Fruit fly (Drosophila melanogaster) whole organism, embryonic: ENCODE measurements around the gene klar.

Experiments
- CG10321 ChIP-seq: fragments of 200-800 bp; sonication (Bioruptor generic); IDR thresholded peaks from 2 replicates; pipeline ENCODE4 v1.3.6; 2022; ENCODE audit warnings: missing biosample characterization, missing genetic modification characterization
- CG11695 ChIP-seq: fragments of 200-800 bp; sonication (Bioruptor generic); IDR thresholded peaks from 3 replicates; pipeline ENCODE4 v1.3.6; 2022; ENCODE audit warnings: missing biosample characterization, missing genetic modification characterization
- CG12659 ChIP-seq: fragments of 200-800 bp; sonication (Bioruptor generic); optimal IDR thresholded peaks from 3 replicates; lab custom pipeline; 2017; ENCODE audit warnings: mild to moderate bottlenecking, missing biosample characterization, missing genetic modification reagents, missing genetic modification characterization
- CG14965 ChIP-seq: fragments of 200-800 bp; sonication (Bioruptor generic); optimal IDR thresholded peaks from 2 replicates; lab custom pipeline; 2016; ENCODE audit warnings: missing biosample characterization, missing genetic modification characterization, borderline replicate concordance
- CG17186 ChIP-seq: fragments of 200-800 bp; sonication (Bioruptor generic); optimal IDR thresholded peaks from 3 replicates; lab custom pipeline; 2017; ENCODE audit warnings: missing biosample characterization, missing genetic modification reagents, missing genetic modification characterization
- CG17612 ChIP-seq: fragments of 200-800 bp; sonication (Bioruptor generic); IDR thresholded peaks from 2 replicates; pipeline ENCODE4 v1.3.6; 2022; ENCODE audit warnings: missing biosample characterization, missing genetic modification characterization
- CG1832 ChIP-seq: fragments of 200-800 bp; sonication (Bioruptor generic); optimal IDR thresholded peaks from 2 replicates; lab custom pipeline; 2017; ENCODE audit warnings: missing biosample characterization, mild to moderate bottlenecking, missing genetic modification characterization, inconsistent platforms
- CG18476 ChIP-seq: fragments of 200-800 bp; sonication (Bioruptor generic); optimal IDR thresholded peaks from 2 replicates; lab custom pipeline; 2016; ENCODE audit warnings: missing biosample characterization, mild to moderate bottlenecking, missing genetic modification characterization
- CG18764 ChIP-seq: fragments of 200-800 bp; sonication (Bioruptor generic); optimal IDR thresholded peaks from 3 replicates; lab custom pipeline; 2016; ENCODE audit warnings: missing biosample characterization, missing genetic modification characterization
- CG3847 ChIP-seq: fragments of 200-800 bp; sonication (Bioruptor generic); IDR thresholded peaks from 2 replicates; pipeline ENCODE4 v1.3.6; 2022; ENCODE audit warnings: missing biosample characterization, missing genetic modification characterization
- CG6175 ChIP-seq: fragments of 200-800 bp; sonication (Bioruptor generic); IDR thresholded peaks from 3 replicates; pipeline ENCODE4 v1.3.6; 2022; ENCODE audit warnings: missing biosample characterization, missing genetic modification characterization
- CG6654 ChIP-seq: fragments of 200-800 bp; sonication (Bioruptor generic); optimal IDR thresholded peaks from 2 replicates; lab custom pipeline; 2017; ENCODE audit warnings: missing biosample characterization, mild to moderate bottlenecking, missing genetic modification characterization
- CG6791 ChIP-seq: fragments of 200-800 bp; sonication (Bioruptor generic); IDR thresholded peaks from 3 replicates; pipeline ENCODE4 v1.3.6; 2022; ENCODE audit warnings: missing biosample characterization, missing genetic modification characterization; ENCODE audit not compliant: partially characterized antibody
- CG6854 ChIP-seq: fragments of 200-800 bp; sonication (Bioruptor generic); optimal IDR thresholded peaks from 3 replicates; lab custom pipeline; 2017; ENCODE audit warnings: missing biosample characterization, mild to moderate bottlenecking, missing genetic modification characterization
- CoRest ChIP-seq: fragments of 200-800 bp; sonication (Bioruptor generic); optimal IDR thresholded peaks from 3 replicates; lab custom pipeline; 2018; ENCODE audit warnings: missing biosample characterization, mild to moderate bottlenecking, missing genetic modification characterization, moderate library complexity
- Dad ChIP-seq: fragments of 200-800 bp; sonication (Bioruptor generic); optimal IDR thresholded peaks from 3 replicates; lab custom pipeline; 2016; ENCODE audit warnings: missing biosample characterization, missing genetic modification characterization
- Dip2 ChIP-seq: fragments of 200-800 bp; sonication (Bioruptor generic); IDR thresholded peaks from 2 replicates; pipeline ENCODE4 v1.3.6; 2022; ENCODE audit warnings: missing biosample characterization, missing genetic modification characterization
- Drgx ChIP-seq: fragments of 200-800 bp; sonication (Bioruptor generic); IDR thresholded peaks from 2 replicates; pipeline ENCODE4 v1.3.6; 2022; ENCODE audit warnings: missing biosample characterization, missing genetic modification characterization
- ERR ChIP-seq: fragments of 200-800 bp; sonication (Bioruptor generic); optimal IDR thresholded peaks from 2 replicates; lab custom pipeline; 2016; ENCODE audit warnings: missing biosample characterization, missing genetic modification characterization
- Lpt ChIP-seq: fragments of >200 bp; optimal IDR thresholded peaks from 2 replicates; lab custom pipeline; 2018; ENCODE audit warnings: missing biosample characterization, missing genetic modification characterization
- MBD-R2 ChIP-seq: fragments of 200-800 bp; sonication (Bioruptor generic); IDR thresholded peaks from 2 replicates; pipeline ENCODE4 v1.3.6; 2022; ENCODE audit warnings: missing biosample characterization, missing genetic modification characterization
- Myb ChIP-seq: fragments of 200-800 bp; sonication (Bioruptor generic); optimal IDR thresholded peaks from 2 replicates; lab custom pipeline; 2016; ENCODE audit warnings: missing biosample characterization, missing genetic modification characterization
- Xrp1 ChIP-seq: fragments of 200-800 bp; sonication (Bioruptor generic); IDR thresholded peaks from 2 replicates; pipeline ENCODE4 v1.3.6; 2022; ENCODE audit warnings: missing biosample characterization, missing genetic modification characterization
- ara ChIP-seq: fragments of 200-800 bp; sonication (Bioruptor generic); IDR thresholded peaks from 2 replicates; pipeline ENCODE4 v1.3.6; 2022; ENCODE audit warnings: missing biosample characterization, missing genetic modification characterization
- ase ChIP-seq: fragments of 200-800 bp; sonication (Bioruptor generic); IDR thresholded peaks from 3 replicates; pipeline ENCODE4 v1.3.6; 2022; ENCODE audit warnings: missing biosample characterization, missing genetic modification characterization
- cg ChIP-seq: fragments of 200-800 bp; sonication (Bioruptor generic); optimal IDR thresholded peaks from 3 replicates; lab custom pipeline; 2019; ENCODE audit warnings: missing biosample characterization, mild to moderate bottlenecking, missing genetic modification characterization, moderate library complexity
- chif ChIP-seq, 2 experiments: fragments of 200-800 bp; sonication (Bioruptor generic); optimal IDR thresholded peaks; 3 replicates each; lab custom pipeline; 2016; ENCODE audit warnings: missing biosample characterization in 2 of 2, missing genetic modification characterization in 2 of 2
- chinmo ChIP-seq: fragments of 200-800 bp; sonication (Bioruptor generic); IDR thresholded peaks from 4 replicates; pipeline ENCODE4 v1.3.6; 2022; ENCODE audit warnings: missing biosample characterization, missing genetic modification characterization; ENCODE audit not compliant: partially characterized antibody
- croc ChIP-seq: fragments of 200-800 bp; sonication (Bioruptor generic); conservative IDR thresholded peaks from 3 replicates; pipeline ENCODE4 v1.3.6; 2022; ENCODE audit warnings: missing biosample characterization, missing genetic modification characterization
- dimm ChIP-seq: fragments of 200-800 bp; sonication (Bioruptor generic); IDR thresholded peaks from 2 replicates; pipeline ENCODE4 v1.3.6; 2022; ENCODE audit warnings: missing biosample characterization, missing genetic modification characterization
- exex ChIP-seq: fragments of 200-800 bp; sonication (Bioruptor generic); optimal IDR thresholded peaks from 4 replicates; lab custom pipeline; 2018; ENCODE audit warnings: missing biosample characterization, mild to moderate bottlenecking, missing genetic modification characterization, moderate library complexity
- fd64A ChIP-seq: fragments of 200-800 bp; sonication (Bioruptor generic); optimal IDR thresholded peaks from 3 replicates; lab custom pipeline; 2018; ENCODE audit warnings: missing biosample characterization, mild to moderate bottlenecking, missing genetic modification characterization
- gce ChIP-seq: fragments of 200-800 bp; sonication (Bioruptor generic); IDR thresholded peaks from 3 replicates; pipeline ENCODE4 v1.3.6; 2022; ENCODE audit warnings: missing biosample characterization, missing genetic modification characterization
- hbn ChIP-seq: fragments of 200-800 bp; sonication (Bioruptor generic); IDR thresholded peaks from 2 replicates; pipeline ENCODE4 v1.3.6; 2022; ENCODE audit warnings: missing biosample characterization, missing genetic modification characterization; ENCODE audit not compliant: partially characterized antibody
- insv ChIP-seq, 2 experiments: fragments of 200-800 bp; sonication (Bioruptor generic); optimal IDR thresholded peaks; 3 replicates each; lab custom pipeline; 2016 to 2018; ENCODE audit warnings: missing biosample characterization in 2 of 2, missing genetic modification characterization in 2 of 2
- jigr1 ChIP-seq: fragments of 200-800 bp; sonication (Bioruptor generic); IDR thresholded peaks from 3 replicates; pipeline ENCODE4 v1.3.6; 2022; ENCODE audit warnings: missing biosample characterization, missing genetic modification characterization
- org-1 ChIP-seq: fragments of 200-800 bp; sonication (Bioruptor generic); optimal IDR thresholded peaks from 2 replicates; lab custom pipeline; 2017; ENCODE audit warnings: missing biosample characterization, missing genetic modification characterization
- salm ChIP-seq: fragments of 200-800 bp; sonication (Bioruptor generic); optimal IDR thresholded peaks from 2 replicates; lab custom pipeline; 2018; ENCODE audit warnings: missing biosample characterization, mild to moderate bottlenecking, missing genetic modification characterization
- sc ChIP-seq, 3 experiments: fragments of >200 bp in 2 of 3; fragments of 200-800 bp in 1 of 3; sonication (Bioruptor generic) in 1 of 3; optimal IDR thresholded peaks; 2 replicates in 2 of 3; 3 replicates in 1 of 3; lab custom pipeline; 2017; ENCODE audit warnings: mild to moderate bottlenecking in 1 of 3, missing biosample characterization in 1 of 3, missing genetic modification characterization in 1 of 3, missing genetic modification reagents in 1 of 3
- schlank ChIP-seq: fragments of 200-800 bp; sonication (Bioruptor generic); optimal IDR thresholded peaks from 2 replicates; lab custom pipeline; 2018; ENCODE audit warnings: missing biosample characterization, mild to moderate bottlenecking, missing genetic modification characterization
- shn ChIP-seq: fragments of 200-800 bp; sonication (Bioruptor generic); optimal IDR thresholded peaks from 3 replicates; lab custom pipeline; 2016; ENCODE audit warnings: missing biosample characterization, missing genetic modification characterization
- ssp ChIP-seq: fragments of 200-800 bp; sonication (Bioruptor generic); IDR thresholded peaks from 2 replicates; pipeline ENCODE4 v1.3.6; 2022; ENCODE audit warnings: missing biosample characterization, missing genetic modification characterization
- sug ChIP-seq: fragments of 200-800 bp; optimal IDR thresholded peaks from 2 replicates; lab custom pipeline; 2019; ENCODE audit warnings: missing biosample characterization, mild to moderate bottlenecking, missing genetic modification characterization, moderate library complexity

Gene klar

dm6 chr3L:539383-540088 lies 878 bp downstream of the klar start (continued):
- TF ChIP-seq ssp (GFP tag; lab: Robert Waterston, UW) (no peak), dimm (no peak), sug (no peak), CG10321 (peak; percentile 54), CG12659 (no peak), CG6854 (GFP tag; lab: Kevin White, UChicago) (no peak), ERR (GFP tag; lab: Kevin White, UChicago) (no peak), fd64A (GFP tag; lab: Kevin White, UChicago) (no peak), CoRest (no peak), CG3847 (GFP tag; lab: Robert Waterston, UW) (no peak), CG17612 (no peak), ara (0 out of 2 replicates have a peak, but pooled peaks have one; percentile 31), croc (GFP tag; lab: Robert Waterston, UW) (no peak), salm (tag; lab: Kevin White, UChicago) (no peak), sc (optimal IDR thresholded peaks at IDR 0.05; lab: Kevin White, UChicago) (no peak), sc (GFP tag; optimal IDR thresholded peaks at IDR 0.05; lab: Kevin White, UChicago) (no peak), schlank (tag; lab: Kevin White, UChicago) (no peak), Myb (GFP tag; lab: Kevin White, UChicago) (no peak), CG11695 (GFP tag; lab: Robert Waterston, UW) (no peak), chif (GFP tag; optimal IDR thresholded peaks at IDR 0.05; lab: Kevin White, UChicago) (no peak), gce (GFP tag; lab: Robert Waterston, UW) (no peak), Lpt (GFP tag; lab: Kevin White, UChicago) (no peak), CG17186 (GFP tag; lab: Kevin White, UChicago) (no peak), jigr1 (GFP tag; lab: Robert Waterston, UW) (no peak), exex (tag; lab: Kevin White, UChicago) (peak; percentile 6), MBD-R2 (GFP tag; lab: Robert Waterston, UW) (no peak), CG1832 (GFP tag; lab: Kevin White, UChicago) (no peak), CG6654 (GFP tag; lab: Kevin White, UChicago) (no peak), chinmo (GFP tag; lab: Robert Waterston, UW) (0 out of 4 replicates have a peak, but pooled peaks have one; percentile 38), CG18476 (GFP tag; lab: Kevin White, UChicago) (no peak), CG6791 (GFP tag; lab: Robert Waterston, UW) (no peak), org-1 (GFP tag; lab: Kevin White, UChicago) (no peak), CG18764 (GFP tag; lab: Kevin White, UChicago) (no peak), CG6175 (no peak), hbn (GFP tag; lab: Robert Waterston, UW) (no peak), Dad (GFP tag; lab: Kevin White, UChicago) (no peak), shn (GFP tag; lab: Kevin White, UChicago) (no peak), CG14965 (GFP tag; lab: Kevin White, UChicago) (no peak), cg (GFP tag; lab: Kevin White, UChicago) (peak; percentile 86), Drgx (GFP tag; lab: Robert Waterston, UW) (peak; percentile 49), ase (GFP tag; lab: Robert Waterston, UW) (no peak), insv (GFP tag; optimal IDR thresholded peaks at IDR 0.05; lab: Kevin White, UChicago) (peak; percentile 70 to 95), Xrp1 (GFP tag; lab: Robert Waterston, UW) (no peak), Dip2 (GFP tag; lab: Robert Waterston, UW) (no peak)
